Worm (Caenorhabditis elegans) whole organism, L1 larva: ENCODE measurements around the gene F21C10.9.

ENCODE experiments used
- aha-1 ChIP-seq: fragments of 150-350 bp; optimal IDR thresholded peaks from 2 replicates; lab custom pipeline; 2014; ENCODE audit warnings: missing biosample characterization, missing genetic modification characterization
- aly-2 ChIP-seq: fragments of 150-350 bp; optimal IDR thresholded peaks from 2 replicates; lab custom pipeline; 2014; ENCODE audit warnings: missing biosample characterization, missing genetic modification characterization
- ama-1 ChIP-seq: fragments of 150-350 bp; optimal IDR thresholded peaks from 2 replicates; lab custom pipeline; 2014
- ceh-8 ChIP-seq: fragments of 200-800 bp; sonication (Bioruptor generic); optimal IDR thresholded peaks from 2 replicates; lab custom pipeline; 2018; ENCODE audit warnings: mild to moderate bottlenecking, missing genetic modification characterization, moderate library complexity, missing compliant biosample characterization
- ceh-82 ChIP-seq, 3 experiments: fragments of 150-350 bp in 1 of 3; sonication (generic microtip) in 2 of 3; optimal IDR thresholded peaks; 2 replicates each; lab custom pipeline; 2014 to 2017; ENCODE audit warnings: missing biosample characterization in 3 of 3, missing genetic modification characterization in 3 of 3
- ceh-90 ChIP-seq: sonication (generic microtip); optimal IDR thresholded peaks from 2 replicates; lab custom pipeline; 2016; ENCODE audit warnings: missing genetic modification characterization, missing compliant biosample characterization
- dpl-1 ChIP-seq, 3 experiments: fragments of 150-350 bp in 2 of 3; sonication (generic microtip) in 1 of 3; optimal IDR thresholded peaks; 2 replicates each; lab custom pipeline; 2014 to 2017; ENCODE audit warnings: missing biosample characterization in 3 of 3, missing genetic modification characterization in 3 of 3, missing genetic modification reagents in 3 of 3
- dsc-1 ChIP-seq: sonication (generic microtip); optimal IDR thresholded peaks from 2 replicates; lab custom pipeline; 2016; ENCODE audit warnings: mild to moderate bottlenecking, missing genetic modification characterization, missing compliant biosample characterization
- efl-1 ChIP-seq, 4 experiments: fragments of 150-350 bp; optimal IDR thresholded peaks in 3 of 4; peaks in 1 of 4; 1 replicate in 1 of 4; 2 replicates in 3 of 4; lab custom pipeline; 2014; ENCODE audit warnings: missing biosample characterization in 2 of 4, missing genetic modification characterization in 2 of 4, missing genetic modification reagents in 2 of 4
- egl-13 ChIP-seq: sonication (generic microtip); optimal IDR thresholded peaks from 2 replicates; lab custom pipeline; 2016; ENCODE audit warnings: missing genotype, missing genetic modification reagents, missing genetic modification characterization, missing compliant biosample characterization
- ets-5 ChIP-seq: fragments of 200-800 bp; sonication (Bioruptor generic); IDR thresholded peaks from 2 replicates; pipeline ENCODE4 v1.3.6; 2022; ENCODE audit warnings: missing genetic modification characterization, missing compliant biosample characterization
- fkh-8 ChIP-seq: sonication (generic microtip); optimal IDR thresholded peaks from 2 replicates; lab custom pipeline; 2016; ENCODE audit warnings: mild to moderate bottlenecking, missing genetic modification characterization, missing compliant biosample characterization
- fos-1 ChIP-seq: fragments of 150-350 bp; optimal IDR thresholded peaks from 2 replicates; lab custom pipeline; 2014; ENCODE audit warnings: missing biosample characterization, missing genetic modification characterization
- grh-1 ChIP-seq: fragments of 200-800 bp; sonication (Bioruptor generic); IDR thresholded peaks from 2 replicates; pipeline ENCODE4 v1.3.6; 2022; ENCODE audit warnings: missing genetic modification reagents, missing genetic modification characterization, missing compliant biosample characterization
- hlh-4 ChIP-seq: sonication (generic microtip); optimal IDR thresholded peaks from 2 replicates; lab custom pipeline; 2016; ENCODE audit warnings: mild to moderate bottlenecking, missing genetic modification characterization, missing compliant biosample characterization
- hpl-2 ChIP-seq: fragments of 150-350 bp; optimal IDR thresholded peaks from 2 replicates; lab custom pipeline; 2014; ENCODE audit warnings: missing biosample characterization, missing genetic modification reagents, missing genetic modification characterization
- irx-1 ChIP-seq: sonication (generic microtip); optimal IDR thresholded peaks from 2 replicates; lab custom pipeline; 2016; ENCODE audit warnings: missing genetic modification characterization, missing compliant biosample characterization
- isw-1 ChIP-seq: fragments of 200-800 bp; sonication (Bioruptor generic); IDR thresholded peaks from 2 replicates; pipeline ENCODE4 v1.3.6; 2022; ENCODE audit warnings: missing genetic modification characterization, missing compliant biosample characterization
- jun-1 ChIP-seq: fragments of 150-350 bp; optimal IDR thresholded peaks from 2 replicates; lab custom pipeline; 2014; ENCODE audit warnings: missing biosample characterization, missing genetic modification reagents, missing genetic modification characterization
- lin-13 ChIP-seq: fragments of 150-350 bp; optimal IDR thresholded peaks from 2 replicates; lab custom pipeline; 2014; ENCODE audit warnings: missing biosample characterization, missing genetic modification reagents, missing genetic modification characterization
- lin-14 ChIP-seq: fragments of 200-800 bp; sonication (Bioruptor generic); optimal IDR thresholded peaks from 2 replicates; lab custom pipeline; 2018; ENCODE audit warnings: mild to moderate bottlenecking, missing genetic modification characterization, moderate library complexity, missing compliant biosample characterization
- lin-15B ChIP-seq: fragments of 150-350 bp; sonication (generic microtip); optimal IDR thresholded peaks from 3 replicates; lab custom pipeline; 2014; ENCODE audit warnings: missing biosample characterization, missing genetic modification characterization
- lin-35 ChIP-seq, 2 experiments: fragments of 150-350 bp; optimal IDR thresholded peaks; 2 replicates each; lab custom pipeline; 2014; ENCODE audit warnings: missing biosample characterization in 2 of 2, missing genetic modification characterization in 2 of 2, missing genetic modification reagents in 2 of 2
- lsy-2 ChIP-seq, 2 experiments: fragments of 150-350 bp; optimal IDR thresholded peaks; 2 replicates each; lab custom pipeline; 2014; ENCODE audit warnings: missing biosample characterization in 2 of 2, missing genetic modification characterization in 2 of 2
- mdl-1 ChIP-seq, 2 experiments: fragments of 150-350 bp; optimal IDR thresholded peaks; 2 replicates each; lab custom pipeline; 2014 to 2017; ENCODE audit warnings: missing biosample characterization in 2 of 2, missing genetic modification characterization in 2 of 2, inconsistent platforms in 1 of 2
- mef-2 ChIP-seq: fragments of 150-350 bp; optimal IDR thresholded peaks from 2 replicates; lab custom pipeline; 2014; ENCODE audit warnings: missing biosample characterization, missing genetic modification characterization
- mep-1 ChIP-seq: fragments of 150-350 bp; optimal IDR thresholded peaks from 2 replicates; lab custom pipeline; 2014; ENCODE audit warnings: missing biosample characterization, missing genetic modification characterization
- nhr-11 ChIP-seq: fragments of 150-350 bp; optimal IDR thresholded peaks from 2 replicates; lab custom pipeline; 2014; ENCODE audit warnings: missing biosample characterization, missing genetic modification characterization
- nhr-19 ChIP-seq: fragments of 200-800 bp; sonication (Bioruptor generic); conservative IDR thresholded peaks from 2 replicates; pipeline ENCODE4 v1.3.6; 2022; ENCODE audit warnings: missing genetic modification characterization, missing compliant biosample characterization
- nhr-20 ChIP-seq: sonication (generic microtip); optimal IDR thresholded peaks from 2 replicates; lab custom pipeline; 2016; ENCODE audit warnings: mild to moderate bottlenecking, missing genetic modification characterization, missing compliant biosample characterization
- nhr-28 ChIP-seq: fragments of 150-350 bp; optimal IDR thresholded peaks from 2 replicates; lab custom pipeline; 2014; ENCODE audit warnings: missing biosample characterization, missing genetic modification characterization
- nhr-47 ChIP-seq: sonication (generic microtip); optimal IDR thresholded peaks from 2 replicates; lab custom pipeline; 2016; ENCODE audit warnings: mild to moderate bottlenecking, missing genetic modification characterization, moderate library complexity, missing compliant biosample characterization
- nhr-71 ChIP-seq: sonication (generic microtip); optimal IDR thresholded peaks from 2 replicates; lab custom pipeline; 2016; ENCODE audit warnings: mild to moderate bottlenecking, missing genetic modification characterization, moderate library complexity, missing compliant biosample characterization
- nhr-76 ChIP-seq: sonication (generic microtip); optimal IDR thresholded peaks from 2 replicates; lab custom pipeline; 2017; ENCODE audit warnings: missing biosample characterization, missing genetic modification characterization
- nhr-77 ChIP-seq: fragments of 150-350 bp; optimal IDR thresholded peaks from 2 replicates; lab custom pipeline; 2014; ENCODE audit warnings: missing biosample characterization, missing genetic modification characterization
- pag-3 ChIP-seq: sonication (generic microtip); optimal IDR thresholded peaks from 2 replicates; lab custom pipeline; 2017; ENCODE audit warnings: missing genetic modification characterization, mild to moderate bottlenecking, missing compliant biosample characterization, antibody characterized with exemption, borderline replicate concordance; ENCODE audit not compliant: insufficient read depth
- pax-3 ChIP-seq: fragments of 200-800 bp; sonication (Bioruptor generic); optimal IDR thresholded peaks from 2 replicates; lab custom pipeline; 2018; ENCODE audit warnings: mild to moderate bottlenecking, missing genetic modification characterization, moderate library complexity, missing compliant biosample characterization
- rnt-1 ChIP-seq: sonication (generic microtip); optimal IDR thresholded peaks from 2 replicates; lab custom pipeline; 2016; ENCODE audit warnings: mild to moderate bottlenecking, missing genetic modification characterization, moderate library complexity, missing compliant biosample characterization
- skn-1 ChIP-seq: fragments of 150-350 bp; optimal IDR thresholded peaks from 2 replicates; lab custom pipeline; 2014; ENCODE audit warnings: missing biosample characterization, missing genetic modification characterization
- snpc-4 ChIP-seq: fragments of 150-350 bp; optimal IDR thresholded peaks from 2 replicates; lab custom pipeline; 2014; ENCODE audit warnings: missing biosample characterization, missing genetic modification characterization
- snu-23 ChIP-seq: sonication (generic microtip); optimal IDR thresholded peaks from 2 replicates; lab custom pipeline; 2016; ENCODE audit warnings: missing genetic modification characterization, missing compliant biosample characterization
- sox-4 ChIP-seq: sonication (generic microtip); optimal IDR thresholded peaks from 2 replicates; lab custom pipeline; 2016; ENCODE audit warnings: missing genetic modification characterization, missing compliant biosample characterization
- sup-37 ChIP-seq: fragments of 200-800 bp; sonication (Bioruptor generic); optimal IDR thresholded peaks from 2 replicates; lab custom pipeline; 2018; ENCODE audit warnings: mild to moderate bottlenecking, missing genetic modification characterization, missing compliant biosample characterization
- swsn-7 ChIP-seq: sonication (generic microtip); optimal IDR thresholded peaks from 2 replicates; lab custom pipeline; 2016; ENCODE audit warnings: missing genetic modification characterization, missing compliant biosample characterization
- unc-130 ChIP-seq: fragments of 150-350 bp; optimal IDR thresholded peaks from 2 replicates; lab custom pipeline; 2017; ENCODE audit warnings: missing biosample characterization, missing genetic modification characterization, inconsistent platforms
- unc-86 ChIP-seq: sonication (generic microtip); optimal IDR thresholded peaks from 2 replicates; lab custom pipeline; 2016; ENCODE audit warnings: missing genetic modification characterization, missing compliant biosample characterization
- xbp-1 ChIP-seq: sonication (generic microtip); optimal IDR thresholded peaks from 2 replicates; lab custom pipeline; 2016; ENCODE audit warnings: missing genetic modification characterization, missing compliant biosample characterization
- ztf-4 ChIP-seq: fragments of 150-350 bp; optimal IDR thresholded peaks from 2 replicates; lab custom pipeline; 2014; ENCODE audit warnings: missing biosample characterization, missing genetic modification characterization

Gene F21C10.9

ce11 chrV:9132043-9132442 is 33.5 kb upstream of the F21C10.9 start, which contains the start of gene F21C10.1:
Gene F21C10.1, plus strand, starts transcription at chrV:9132343.
- no peak for TF ChIP-seq pag-3
- TF ChIP-seq pax-3, result no peak

DNA sequence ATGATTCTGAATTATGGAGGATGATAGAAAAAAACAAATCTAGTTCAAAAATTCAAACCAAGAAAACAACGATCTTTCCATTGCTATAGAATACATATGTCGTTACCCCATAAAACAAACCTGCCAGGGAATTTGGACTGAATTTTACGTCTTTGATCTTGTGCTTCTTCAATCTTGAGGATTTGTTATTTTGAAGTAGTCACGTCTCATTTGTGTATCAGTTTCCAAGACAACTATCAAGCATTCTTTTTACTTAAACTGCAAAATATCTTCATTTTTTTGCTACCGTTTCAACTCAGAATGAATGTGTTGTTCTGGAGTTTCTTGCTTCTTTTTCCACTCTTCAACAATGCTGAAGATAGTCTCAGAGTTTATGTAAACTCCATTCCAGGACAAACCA is 32.3 kb upstream of the F21C10.9 start, which contains the start of gene F21C10.19:
Gene F21C10.19, plus strand, starts transcription at position 301 of the 400 bp plus-strand sequence.
- TF ChIP-seq efl-1 (optimal IDR thresholded peaks at IDR 0.05; lab: Kevin White, UChicago) (no peak), efl-1 (GFP tag; optimal IDR thresholded peaks at IDR 0.05 in 1 of 2; lab: Kevin White, UChicago) (peak in 1 of 2 experiments; percentile 60), aly-2 (tag; lab: Kevin White, UChicago) (no peak)

- TF ChIP-seq nhr-11 (tag; lab: Kevin White, UChicago), result peak; percentile 78
- TF ChIP-seq nhr-47 (tag; lab: Kevin White, UChicago), result peak; percentile 87
- no peak for TF ChIP-seq grh-1 (GFP tag; lab: Robert Waterston, UW)
- TF ChIP-seq lin-15B (tag; lab: Kevin White, UChicago), result no peak
- peak; percentile 99 for TF ChIP-seq fkh-8
- peak; percentile 91 for TF ChIP-seq unc-86 (tag; lab: Kevin White, UChicago)
- TF ChIP-seq ets-5 (GFP tag; lab: Robert Waterston, UW), result no peak
- no peak for TF ChIP-seq aha-1 (tag; lab: Kevin White, UChicago)
- TF ChIP-seq nhr-71, result peak; percentile 94
- no peak for TF ChIP-seq lin-13 (GFP tag; lab: Kevin White, UChicago)
- TF ChIP-seq lin-14, result peak; percentile 93
- TF ChIP-seq mep-1, result peak; percentile 42
- peak; percentile 24 for TF ChIP-seq irx-1
- peak; percentile 84 for TF ChIP-seq dsc-1 (tag; lab: Kevin White, UChicago)
- TF ChIP-seq ceh-90 (tag; lab: Kevin White, UChicago), result no peak
- peak; percentile 72 for TF ChIP-seq nhr-20
- TF ChIP-seq sox-4 (tag; lab: Kevin White, UChicago), result peak; percentile 77
- no peak for TF ChIP-seq ama-1 (lab: Kevin White, UChicago)
- TF ChIP-seq mef-2 (tag; lab: Kevin White, UChicago), result peak; percentile 87
- TF ChIP-seq xbp-1 (tag; lab: Kevin White, UChicago), result peak; percentile 64
- TF ChIP-seq hlh-4 (tag; lab: Kevin White, UChicago), result peak; percentile 24
- TF ChIP-seq nhr-28, result no peak
- no peak for TF ChIP-seq unc-130 (tag; lab: Kevin White, UChicago)
- peak; percentile 40 to 46 for TF ChIP-seq efl-1 (optimal IDR thresholded peaks at IDR 0.05; lab: Kevin White, UChicago)
- TF ChIP-seq efl-1 (GFP tag; optimal IDR thresholded peaks at IDR 0.05 in 1 of 2; lab: Kevin White, UChicago), result peak; percentile 25 to 89
- TF ChIP-seq rnt-1 (tag; lab: Kevin White, UChicago), result peak; percentile 55
- TF ChIP-seq nhr-19 (GFP tag; lab: Robert Waterston, UW), result peak; percentile 22; the same call in 1 of the 2 replicates
- TF ChIP-seq skn-1 (tag; lab: Kevin White, UChicago), result peak; percentile 11
- TF ChIP-seq nhr-77 (tag; lab: Kevin White, UChicago), result peak; percentile 50
- TF ChIP-seq hpl-2 (GFP tag; lab: Kevin White, UChicago), result no peak
- TF ChIP-seq egl-13 (tag; lab: Kevin White, UChicago), result peak; percentile 76
- TF ChIP-seq jun-1, result peak; percentile 40
- TF ChIP-seq ceh-82 (tag; optimal IDR thresholded peaks at IDR 0.05; lab: Kevin White, UChicago), result peak; percentile 6 to 54 (median 43)
- no peak for TF ChIP-seq sup-37 (GFP tag; lab: Kevin White, UChicago)
- peak; percentile 9 for TF ChIP-seq ceh-8
- no peak for TF ChIP-seq nhr-76 (tag; lab: Kevin White, UChicago)
- peak; percentile 77 for TF ChIP-seq pax-3
- peak; percentile 38 for TF ChIP-seq ztf-4 (tag; lab: Kevin White, UChicago)
- peak in 1 of 3 experiments; percentile 41 for TF ChIP-seq dpl-1 (GFP tag; optimal IDR thresholded peaks at IDR 0.05; lab: Kevin White, UChicago)
- TF ChIP-seq pag-3, result peak; percentile 35
- peak; percentile 54 for TF ChIP-seq snu-23 (GFP tag; lab: Kevin White, UChicago)
- peak in 1 of 2 experiments; percentile 35 for TF ChIP-seq mdl-1 (tag; optimal IDR thresholded peaks at IDR 0.05; lab: Kevin White, UChicago)
- peak; percentile 65 for TF ChIP-seq swsn-7 (tag; lab: Kevin White, UChicago)
- TF ChIP-seq fos-1 (tag; lab: Kevin White, UChicago), result peak; percentile 52
- peak; percentile 22 for TF ChIP-seq snpc-4 (tag; lab: Kevin White, UChicago)
- peak; percentile 25; the same call in 1 of the 2 replicates for TF ChIP-seq isw-1 (GFP tag; lab: Robert Waterston, UW)
- TF ChIP-seq lsy-2 (tag; optimal IDR thresholded peaks at IDR 0.05; lab: Kevin White, UChicago), result peak in 1 of 2 experiments; percentile 61
- TF ChIP-seq lin-35 (GFP tag; optimal IDR thresholded peaks at IDR 0.05; lab: Kevin White, UChicago), result peak in 1 of 2 experiments; percentile 42
These were observed 30.1 kb upstream of the F21C10.9 start for ce11 chrV:9128562-9128961.
